Worm (Caenorhabditis elegans) whole organism, late embryonic: ENCODE data around the gene C30G4.4.

Experiments
- F13H6.1 ChIP-seq: sonication (generic microtip); optimal IDR thresholded peaks from 2 replicates; lab custom pipeline; 2016; ENCODE audit warnings: missing genetic modification characterization, missing compliant biosample characterization
- K02D7.2 ChIP-seq: sonication (generic microtip); optimal IDR thresholded peaks from 2 replicates; lab custom pipeline; 2017; ENCODE audit warnings: mild to moderate bottlenecking, missing genetic modification characterization, missing compliant biosample characterization
- K09A11.1 ChIP-seq: sonication (generic microtip); optimal IDR thresholded peaks from 2 replicates; lab custom pipeline; 2017; ENCODE audit warnings: antibody characterized with exemption, mild to moderate bottlenecking, missing genetic modification characterization, missing compliant biosample characterization; ENCODE audit not compliant: insufficient read depth
- ama-1 ChIP-seq: fragments of 150-350 bp; optimal IDR thresholded peaks from 2 replicates; lab custom pipeline; 2014
- ceh-2 ChIP-seq: sonication (generic microtip); optimal IDR thresholded peaks from 2 replicates; lab custom pipeline; 2016; ENCODE audit warnings: missing genotype, missing genetic modification characterization, missing compliant biosample characterization
- ceh-22 ChIP-seq: sonication (generic microtip); optimal IDR thresholded peaks from 2 replicates; lab custom pipeline; 2017; ENCODE audit warnings: missing biosample characterization, missing genetic modification characterization
- ceh-45 ChIP-seq: fragments of 200-800 bp; sonication (Bioruptor generic); IDR thresholded peaks from 2 replicates; pipeline ENCODE4 v1.3.6; 2022; ENCODE audit warnings: missing genetic modification reagents, missing genetic modification characterization, missing compliant biosample characterization
- ceh-6 ChIP-seq: fragments of 200-800 bp; sonication (Bioruptor generic); optimal IDR thresholded peaks from 2 replicates; lab custom pipeline; 2018; ENCODE audit warnings: mild to moderate bottlenecking, missing genetic modification characterization, missing compliant biosample characterization
- ceh-9 ChIP-seq: sonication (generic microtip); optimal IDR thresholded peaks from 2 replicates; lab custom pipeline; 2016; ENCODE audit warnings: mild to moderate bottlenecking, missing genetic modification characterization, inconsistent platforms, missing compliant biosample characterization
- che-1 ChIP-seq: sonication (generic microtip); optimal IDR thresholded peaks from 2 replicates; lab custom pipeline; 2016; ENCODE audit warnings: mild to moderate bottlenecking, missing genetic modification characterization, missing compliant biosample characterization
- dmd-4 ChIP-seq: sonication (generic microtip); optimal IDR thresholded peaks from 2 replicates; lab custom pipeline; 2016; ENCODE audit warnings: borderline replicate concordance, missing genetic modification characterization, missing compliant biosample characterization
- dve-1 ChIP-seq: sonication (generic microtip); optimal IDR thresholded peaks from 2 replicates; lab custom pipeline; 2017; ENCODE audit warnings: antibody characterized with exemption, mild to moderate bottlenecking, missing genetic modification characterization, missing compliant biosample characterization
- elt-2 ChIP-seq: sonication (generic microtip); optimal IDR thresholded peaks from 2 replicates; lab custom pipeline; 2016; ENCODE audit warnings: missing genetic modification reagents, missing genetic modification characterization, missing compliant biosample characterization
- elt-4 ChIP-seq: sonication (generic microtip); optimal IDR thresholded peaks from 2 replicates; lab custom pipeline; 2016; ENCODE audit warnings: missing genetic modification characterization, missing compliant biosample characterization
- ets-4 ChIP-seq: sonication (generic microtip); optimal IDR thresholded peaks from 2 replicates; lab custom pipeline; 2016; ENCODE audit warnings: missing genetic modification characterization, missing compliant biosample characterization
- fkh-6 ChIP-seq: sonication (generic microtip); optimal IDR thresholded peaks from 2 replicates; lab custom pipeline; 2016; ENCODE audit warnings: missing genetic modification characterization, missing compliant biosample characterization
- hlh-15 ChIP-seq: sonication (generic microtip); optimal IDR thresholded peaks from 2 replicates; lab custom pipeline; 2016; ENCODE audit warnings: missing genetic modification characterization, missing compliant biosample characterization
- hlh-30 ChIP-seq: sonication (generic microtip); optimal IDR thresholded peaks from 2 replicates; lab custom pipeline; 2017; ENCODE audit warnings: antibody characterized with exemption, missing genetic modification characterization, missing compliant biosample characterization; ENCODE audit not compliant: insufficient read depth
- hlh-6 ChIP-seq: sonication (generic microtip); optimal IDR thresholded peaks from 2 replicates; lab custom pipeline; 2016; ENCODE audit warnings: missing genotype, missing genetic modification characterization, missing compliant biosample characterization
- hlh-8 ChIP-seq: sonication (generic microtip); optimal IDR thresholded peaks from 2 replicates; lab custom pipeline; 2016; ENCODE audit warnings: missing genotype, missing genetic modification characterization, missing compliant biosample characterization
- lim-6 ChIP-seq: sonication (generic microtip); optimal IDR thresholded peaks from 2 replicates; lab custom pipeline; 2016; ENCODE audit warnings: missing genetic modification characterization, missing compliant biosample characterization
- madf-2 ChIP-seq: sonication (generic microtip); optimal IDR thresholded peaks from 2 replicates; lab custom pipeline; 2017; ENCODE audit warnings: missing genetic modification characterization, missing compliant biosample characterization
- mec-3 ChIP-seq: sonication (generic microtip); optimal IDR thresholded peaks from 2 replicates; lab custom pipeline; 2016; ENCODE audit warnings: borderline replicate concordance, missing genetic modification characterization, missing compliant biosample characterization
- nfya-1 ChIP-seq: sonication (generic microtip); optimal IDR thresholded peaks from 2 replicates; lab custom pipeline; 2017; ENCODE audit warnings: missing genetic modification characterization, mild to moderate bottlenecking, missing compliant biosample characterization, antibody characterized with exemption, moderate library complexity
- nhr-11 ChIP-seq: fragments of 150-350 bp; optimal IDR thresholded peaks from 2 replicates; lab custom pipeline; 2014; ENCODE audit warnings: missing biosample characterization, missing genetic modification characterization
- nhr-232 ChIP-seq: sonication (generic microtip); optimal IDR thresholded peaks from 2 replicates; lab custom pipeline; 2016; ENCODE audit warnings: missing genetic modification characterization, missing compliant biosample characterization
- npax-4 ChIP-seq: sonication (generic microtip); optimal IDR thresholded peaks from 2 replicates; lab custom pipeline; 2016; ENCODE audit warnings: missing genetic modification characterization, missing compliant biosample characterization
- odd-2 ChIP-seq: sonication (generic microtip); optimal IDR thresholded peaks from 2 replicates; lab custom pipeline; 2017; ENCODE audit warnings: antibody characterized with exemption, mild to moderate bottlenecking, missing genetic modification characterization, missing compliant biosample characterization
- pag-3 ChIP-seq: sonication (generic microtip); optimal IDR thresholded peaks from 2 replicates; lab custom pipeline; 2016; ENCODE audit warnings: missing compliant biosample characterization, missing genetic modification characterization, borderline replicate concordance
- pax-1 ChIP-seq: fragments of 150-350 bp; optimal IDR thresholded peaks from 2 replicates; lab custom pipeline; 2014; ENCODE audit warnings: missing biosample characterization, missing genetic modification characterization
- pqm-1 ChIP-seq: sonication (generic microtip); optimal IDR thresholded peaks from 2 replicates; lab custom pipeline; 2016; ENCODE audit warnings: missing genetic modification characterization, missing compliant biosample characterization
- rnt-1 ChIP-seq: sonication (generic microtip); optimal IDR thresholded peaks from 2 replicates; lab custom pipeline; 2016; ENCODE audit warnings: missing genetic modification characterization, missing compliant biosample characterization
- syd-9 ChIP-seq: sonication (generic microtip); optimal IDR thresholded peaks from 2 replicates; lab custom pipeline; 2016; ENCODE audit warnings: mild to moderate bottlenecking, missing genetic modification characterization, moderate library complexity, missing compliant biosample characterization
- tbx-2 ChIP-seq: sonication (generic microtip); optimal IDR thresholded peaks from 2 replicates; lab custom pipeline; 2016; ENCODE audit warnings: missing genetic modification characterization, missing compliant biosample characterization
- zip-5 ChIP-seq: sonication (generic microtip); optimal IDR thresholded peaks from 2 replicates; lab custom pipeline; 2016; ENCODE audit warnings: missing genetic modification characterization, missing compliant biosample characterization

Gene C30G4.4

ce11 chrX:17070495-17070894 lies 1.5 kb downstream of the C30G4.4 start:
- TF ChIP-seq nhr-11 (tag; lab: Kevin White, UChicago) (no peak), fkh-6 (no peak), nhr-232 (tag; lab: Kevin White, UChicago) (no peak), npax-4 (tag; lab: Kevin White, UChicago) (no peak)

- no peak for TF ChIP-seq tbx-2
- peak; percentile 29 for TF ChIP-seq elt-2
- TF ChIP-seq K02D7.2 (tag; lab: Kevin White, UChicago): no peak
- no peak for TF ChIP-seq ceh-9 (tag; lab: Kevin White, UChicago)
- no peak for TF ChIP-seq hlh-6 (tag; lab: Kevin White, UChicago)
Observed at ce11 chrX:17066937-17067336, 5.1 kb downstream of the C30G4.4 start.

ce11 chrX:17064820-17065219 lies 7.2 kb downstream of the C30G4.4 start:
- TF ChIP-seq ceh-22 (tag; lab: Kevin White, UChicago) (no peak), elt-2 (peak; percentile 36)

ce11 chrX:17063749-17064252 lies 8.2 kb downstream of the C30G4.4 start:
- no peak for TF ChIP-seq madf-2 (tag; lab: Kevin White, UChicago)
- TF ChIP-seq odd-2 (tag; lab: Kevin White, UChicago): no peak
- no peak for TF ChIP-seq ceh-6 (GFP tag; lab: Kevin White, UChicago)
- TF ChIP-seq elt-2: peak; percentile 48
- TF ChIP-seq ama-1: no peak
- TF ChIP-seq hlh-30 (tag; lab: Kevin White, UChicago): peak; percentile 42
- TF ChIP-seq dmd-4 (tag; lab: Kevin White, UChicago): no peak
- TF ChIP-seq hlh-15 (tag; lab: Kevin White, UChicago): no peak

ce11 chrX:17062165-17062564 lies 9.8 kb downstream of the C30G4.4 start:
- TF ChIP-seq elt-4 (tag; lab: Kevin White, UChicago) (no peak), ets-4 (tag; lab: Kevin White, UChicago) (no peak), F13H6.1 (tag; lab: Kevin White, UChicago) (no peak), K09A11.1 (tag; lab: Kevin White, UChicago) (no peak), hlh-8 (tag; lab: Kevin White, UChicago) (peak; percentile 77)

- no peak for TF ChIP-seq zip-5 (tag; lab: Kevin White, UChicago)
- no peak for TF ChIP-seq lim-6 (tag; lab: Kevin White, UChicago)
- TF ChIP-seq dve-1 (tag; lab: Kevin White, UChicago): no peak
- TF ChIP-seq rnt-1 (tag; lab: Kevin White, UChicago): no peak
- TF ChIP-seq nfya-1 (tag; lab: Kevin White, UChicago): no peak
- TF ChIP-seq che-1: no peak
- no peak for TF ChIP-seq pag-3
- no peak for TF ChIP-seq ceh-2 (tag; lab: Kevin White, UChicago)
- no peak for TF ChIP-seq mec-3 (tag; lab: Kevin White, UChicago)
- no peak for TF ChIP-seq tbx-2
- no peak for TF ChIP-seq npax-4 (tag; lab: Kevin White, UChicago)
- no peak for TF ChIP-seq ceh-45 (GFP tag; lab: Robert Waterston, UW)
- no peak for TF ChIP-seq pqm-1 (tag; lab: Kevin White, UChicago)
- no peak for TF ChIP-seq pax-1 (tag; lab: Kevin White, UChicago)
- no peak for TF ChIP-seq syd-9 (tag; lab: Kevin White, UChicago)
- TF ChIP-seq ceh-22 (tag; lab: Kevin White, UChicago): no peak
Observed at ce11 chrX:17059760-17060159, 12.2 kb downstream of the C30G4.4 start.
